Worm (Caenorhabditis elegans): ENCODE results near the gene Y70C5B.2.

Gene Y70C5B.2

DNA sequence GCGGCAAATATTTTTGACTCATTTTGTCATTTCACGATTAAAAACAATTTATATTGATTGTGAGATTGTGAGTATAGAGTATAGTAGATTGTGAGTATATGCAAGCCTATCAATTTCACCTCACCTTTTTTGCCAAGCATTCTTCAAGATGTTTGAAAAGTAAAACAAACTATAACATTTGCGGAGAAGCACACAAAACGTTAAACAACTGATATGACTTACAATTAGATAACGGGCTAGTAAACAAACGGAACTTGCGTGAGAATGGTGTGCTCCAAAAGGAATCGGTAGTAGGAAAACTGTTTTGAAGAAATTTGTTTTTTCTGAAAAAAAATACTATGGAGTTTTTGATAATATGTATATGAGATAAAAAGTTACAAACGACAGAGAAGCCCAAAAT, 50.6 kb downstream of the Y70C5B.2 start:
- TF ChIP-seq klf-2 (GFP tag; conservative IDR thresholded peaks at IDR 0.05) (no peak), T22C8.4 (GFP tag; IDR thresholded peaks at IDR 0.05) (no peak), ztf-23 (GFP tag; IDR thresholded peaks at IDR 0.05) (no peak), ref-1 (GFP tag; conservative IDR thresholded peaks at IDR 0.05) (no peak), tab-1 (GFP tag; IDR thresholded peaks at IDR 0.05) (no peak), cog-1 (tag; optimal IDR thresholded peaks at IDR 0.05) (no peak), ztf-29 (GFP tag; IDR thresholded peaks at IDR 0.05) (no peak), flt-1 (GFP tag; IDR thresholded peaks at IDR 0.05) (no peak), med-1 (GFP tag; optimal IDR thresholded peaks at IDR 0.05; ENCODE audit: insufficient read depth) (no peak)

DNA sequence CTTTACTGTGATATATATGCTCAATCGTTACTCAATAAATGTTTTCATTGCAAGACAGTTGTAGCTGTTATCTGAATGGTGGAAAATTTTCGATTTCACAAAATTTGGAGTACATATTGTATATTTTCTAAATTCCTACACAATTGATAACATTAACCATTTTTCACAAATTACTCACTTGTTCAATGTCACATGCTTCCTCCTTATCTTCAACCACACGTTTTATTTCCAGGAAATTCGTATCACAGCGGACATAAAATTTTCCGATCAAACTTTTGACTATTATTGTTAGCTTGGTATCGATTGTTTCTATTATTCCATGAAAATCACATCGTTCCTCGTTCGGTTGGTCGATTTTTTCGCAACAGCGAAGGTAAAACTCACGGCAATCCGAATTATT, 52.2 kb downstream of the Y70C5B.2 start:
- no peak for TF ChIP-seq tab-1 (GFP tag; IDR thresholded peaks at IDR 0.05)
- TF ChIP-seq T22C8.4 (GFP tag; IDR thresholded peaks at IDR 0.05): no peak
- TF ChIP-seq flt-1 (GFP tag; IDR thresholded peaks at IDR 0.05): no peak
